Fruit fly (Drosophila melanogaster): ENCODE results near the gene Alg14.

Alg14 gene

dm6 chrX:15465410-15465809, 6.6 kb upstream of the Alg14 start (continued):
- TF ChIP-seq kni (GFP tag; optimal IDR thresholded peaks at IDR 0.05): peak; percentile 68
- peak; percentile 33 for TF ChIP-seq cg (GFP tag; optimal IDR thresholded peaks at IDR 0.05)
- TF ChIP-seq CG1792 (GFP tag; optimal IDR thresholded peaks at IDR 0.05): no peak
- 0 out of 2 replicates have a peak, but pooled peaks have one; percentile 4 for TF ChIP-seq Rfx (GFP tag; IDR thresholded peaks at IDR 0.05)
- TF ChIP-seq CG15514 (GFP tag; optimal IDR thresholded peaks at IDR 0.05): no peak
- TF ChIP-seq Ptx1 (GFP tag; IDR thresholded peaks at IDR 0.05): no peak
- TF ChIP-seq Med (GFP tag): peak; percentile 71
- peak; percentile 73 for TF ChIP-seq pros (GFP tag; optimal IDR thresholded peaks at IDR 0.05)
- TF ChIP-seq CG9797 (GFP tag; optimal IDR thresholded peaks at IDR 0.05): no peak
- peak; percentile 7 for TF ChIP-seq Fer1 (GFP tag; optimal IDR thresholded peaks at IDR 0.05)
- TF ChIP-seq nom (GFP tag; optimal IDR thresholded peaks at IDR 0.05): peak; percentile 1
- TF ChIP-seq CG34422 (GFP tag; IDR thresholded peaks at IDR 0.05): 0 out of 3 replicates have a peak, but pooled peaks have one; percentile 26
- TF ChIP-seq CG13894 (tag; optimal IDR thresholded peaks at IDR 0.05): peak; percentile 42
- TF ChIP-seq CG31441 (GFP tag; IDR thresholded peaks at IDR 0.05): no peak
- TF ChIP-seq Doc3 (GFP tag; IDR thresholded peaks at IDR 0.05; ENCODE audit: partially characterized antibody): 0 out of 3 replicates have a peak, but pooled peaks have one; percentile 19
- peak; percentile 17; the same call in 1 of the 2 replicates for TF ChIP-seq HLH3B (GFP tag; IDR thresholded peaks at IDR 0.05)
- no peak for TF ChIP-seq ac (GFP tag; optimal IDR thresholded peaks at IDR 0.05)
- TF ChIP-seq otp (GFP tag; IDR thresholded peaks at IDR 0.05): no peak

- TF ChIP-seq Med (GFP tag): peak; percentile 4
- no peak for TF ChIP-seq CG4404 (GFP tag; IDR thresholded peaks at IDR 0.05)
- no peak for TF ChIP-seq CG2129 (GFP tag; IDR thresholded peaks at IDR 0.05; ENCODE audit: partially characterized antibody)
- TF ChIP-seq CG32772 (GFP tag; IDR thresholded peaks at IDR 0.05): no peak
- no peak for TF ChIP-seq Oli (tag; optimal IDR thresholded peaks at IDR 0.05)
- peak; percentile 46 for TF ChIP-seq Dref (GFP tag; IDR thresholded peaks at IDR 0.05)
- TF ChIP-seq kni (GFP tag; optimal IDR thresholded peaks at IDR 0.05): no peak
- no peak for TF ChIP-seq bab2 (GFP tag; optimal IDR thresholded peaks at IDR 0.05)
- no peak for TF ChIP-seq CG14667 (GFP tag; IDR thresholded peaks at IDR 0.05)
- no peak for TF ChIP-seq Camta (GFP tag; optimal IDR thresholded peaks at IDR 0.05)
- no peak for TF ChIP-seq Lhr (GFP tag; optimal IDR thresholded peaks at IDR 0.05)
- TF ChIP-seq Rfx (GFP tag; IDR thresholded peaks at IDR 0.05): peak; percentile 69
- 0 out of 2 replicates have a peak, but pooled peaks have one; percentile 28 for TF ChIP-seq MBD-R2 (GFP tag; IDR thresholded peaks at IDR 0.05)
- no peak for TF ChIP-seq CG13424 (tag; optimal IDR thresholded peaks at IDR 0.05)
- TF ChIP-seq CG11398 (GFP tag; optimal IDR thresholded peaks at IDR 0.05): no peak
- TF ChIP-seq pzg (GFP tag; optimal IDR thresholded peaks at IDR 0.05): peak; percentile 14
- TF ChIP-seq fd64A (GFP tag; optimal IDR thresholded peaks at IDR 0.05): no peak
- TF ChIP-seq eyg (GFP tag; optimal IDR thresholded peaks at IDR 0.05): no peak
- TF ChIP-seq crp (GFP tag; optimal IDR thresholded peaks at IDR 0.05): peak in 1 of 2 experiments; percentile 68
- no peak for TF ChIP-seq CG9727 (GFP tag; optimal IDR thresholded peaks at IDR 0.05)
- peak in 1 of 2 experiments; percentile 24 for TF ChIP-seq insv (GFP tag; optimal IDR thresholded peaks at IDR 0.05)
- peak; percentile 95 for TF ChIP-seq CG18011 (GFP tag; optimal IDR thresholded peaks at IDR 0.05)
- no peak for TF ChIP-seq HmgD (GFP tag; optimal IDR thresholded peaks at IDR 0.05)
- TF ChIP-seq Atf6 (GFP tag; IDR thresholded peaks at IDR 0.05): no peak
- no peak for TF ChIP-seq cad (GFP tag; optimal IDR thresholded peaks at IDR 0.05)
- TF ChIP-seq kah (GFP tag; optimal IDR thresholded peaks at IDR 0.05): no peak
- no peak for TF ChIP-seq CG10431 (GFP tag; optimal IDR thresholded peaks at IDR 0.05)
- TF ChIP-seq dmrt11E (tag; optimal IDR thresholded peaks at IDR 0.05): no peak
- no peak for TF ChIP-seq Deaf1 (tag; optimal IDR thresholded peaks at IDR 0.05)
- no peak for TF ChIP-seq gt (GFP tag; IDR thresholded peaks at IDR 0.05)
Observed at dm6 chrX:15467402-15467941, 4.5 kb upstream of the Alg14 start, which contains the start of the genes CG15642 and CG15641. Gene CG15642, minus strand, starts transcription at chrX:15467757. Gene CG15641, plus strand, starts transcription at chrX:15467891.
